Worm (Caenorhabditis elegans): Measurements from ENCODE around the gene R11D1.1.
A peak's percentile ranks its signal among the peaks of the same experiment; 100 is the strongest.

R11D1.1 gene

ce11 chrV:12667926-12668325 is 36.3 kb upstream of the R11D1.1 start, which contains the start of gene W05B10.4:
W05B10.4 (plus strand) TSS chrV:12668226.
- peak; percentile 10 for TF ChIP-seq ceh-27 (GFP tag; optimal IDR thresholded peaks at IDR 0.05)
- no peak for TF ChIP-seq madf-3 (GFP tag; IDR thresholded peaks at IDR 0.05)

ce11 chrV:12670607-12671006 is 33.6 kb upstream of the R11D1.1 start, which contains the start of gene srx-116:
srx-116 (plus strand) TSS chrV:12670907.
- TF ChIP-seq attf-5 (GFP tag; optimal IDR thresholded peaks at IDR 0.05) (no peak), sdz-38 (tag; optimal IDR thresholded peaks at IDR 0.05) (no peak), lag-1 (GFP tag; IDR thresholded peaks at IDR 0.05) (no peak), T26A5.8 (tag; optimal IDR thresholded peaks at IDR 0.05) (no peak), mxl-1 (tag; optimal IDR thresholded peaks at IDR 0.05) (no peak), tbx-9 (tag; optimal IDR thresholded peaks at IDR 0.05; ENCODE audit: borderline replicate concordance) (no peak), snpc-1.3 (tag; optimal IDR thresholded peaks at IDR 0.05; ENCODE audit: insufficient read depth) (no peak), hmg-20 (GFP tag; IDR thresholded peaks at IDR 0.05) (no peak), snpc-3.4 (tag; optimal IDR thresholded peaks at IDR 0.05) (no peak), bed-2 (GFP tag; IDR thresholded peaks at IDR 0.05) (no peak), T07F8.4 (tag; optimal IDR thresholded peaks at IDR 0.05) (no peak), atf-7 (tag; optimal IDR thresholded peaks at IDR 0.05) (no peak), nfya-2 (GFP tag; IDR thresholded peaks at IDR 0.05) (no peak), F39B2.1 (GFP tag; IDR thresholded peaks at IDR 0.05) (no peak), hsf-1 (GFP tag; IDR thresholded peaks at IDR 0.05) (no peak), nhr-80 (tag; optimal IDR thresholded peaks at IDR 0.05) (no peak), dox-1 (GFP tag; IDR thresholded peaks at IDR 0.05) (no peak)

ce11 chrV:12673745-12674144 is 30.4 kb upstream of the R11D1.1 start:
- TF ChIP-seq akir-1 (GFP tag; optimal IDR thresholded peaks at IDR 0.05) (no peak), madf-6 (GFP tag; IDR thresholded peaks at IDR 0.05) (no peak), mxl-1 (tag; optimal IDR thresholded peaks at IDR 0.05) (no peak), lin-40 (tag; optimal IDR thresholded peaks at IDR 0.05) (no peak), hmg-1.2 (GFP tag; IDR thresholded peaks at IDR 0.05) (no peak), repo-1 (tag; optimal IDR thresholded peaks at IDR 0.05) (no peak), sptf-2 (GFP tag; optimal IDR thresholded peaks at IDR 0.05) (no peak), F37B4.10 (GFP tag; IDR thresholded peaks at IDR 0.05) (no peak), egl-44 (GFP tag; IDR thresholded peaks at IDR 0.05) (no peak)

- TF ChIP-seq ztf-3 (GFP tag; optimal IDR thresholded peaks at IDR 0.05) (no peak), him-1 (tag; optimal IDR thresholded peaks at IDR 0.05) (no peak), somi-1 (GFP tag; optimal IDR thresholded peaks at IDR 0.05) (no peak), F33H1.4 (GFP tag; IDR thresholded peaks at IDR 0.05) (no peak), D2030.7 (GFP tag; IDR thresholded peaks at IDR 0.05) (no peak), madf-3 (GFP tag; IDR thresholded peaks at IDR 0.05) (no peak), nhr-90 (tag; optimal IDR thresholded peaks at IDR 0.05) (no peak), Y79H2A.3 (GFP tag; conservative IDR thresholded peaks at IDR 0.05) (no peak), ccch-3 (GFP tag; optimal IDR thresholded peaks at IDR 0.05) (no peak), tlf-1 (GFP tag; optimal IDR thresholded peaks at IDR 0.05) (no peak), ets-4 (GFP tag; optimal IDR thresholded peaks at IDR 0.05) (no peak), Y95B8A.8 (GFP tag; IDR thresholded peaks at IDR 0.05) (no peak), nhr-27 (tag; optimal IDR thresholded peaks at IDR 0.05) (no peak), lin-54 (GFP tag; optimal IDR thresholded peaks at IDR 0.05) (no peak), mxl-1 (tag; optimal IDR thresholded peaks at IDR 0.05) (no peak), dpl-1 (GFP tag; optimal IDR thresholded peaks at IDR 0.05) (no peak), lag-1 (GFP tag; IDR thresholded peaks at IDR 0.05) (no peak), lin-35 (GFP tag; optimal IDR thresholded peaks at IDR 0.05) (no peak), sptf-2 (GFP tag; optimal IDR thresholded peaks at IDR 0.05) (no peak)
These were observed 27.9 kb upstream of the R11D1.1 start for ce11 chrV:12676299-12676698.
